Worm (Caenorhabditis elegans) whole organism, L4 larva: ENCODE data around the gene Y47D3A.20.

ENCODE experiments used
- F26F4.8 ChIP-seq: fragments of 200-800 bp; sonication (Bioruptor generic); conservative IDR thresholded peaks from 2 replicates; pipeline ENCODE4 v1.3.6; 2022; ENCODE audit warnings: missing genetic modification characterization, missing compliant biosample characterization
- dmd-8 ChIP-seq: fragments of 200-800 bp; sonication (Bioruptor generic); IDR thresholded peaks from 2 replicates; pipeline ENCODE4 v1.3.6; 2022; ENCODE audit warnings: missing genetic modification characterization, missing compliant biosample characterization
- gei-8 ChIP-seq: fragments of 200-800 bp; sonication (Bioruptor generic); optimal IDR thresholded peaks from 2 replicates; lab custom pipeline; 2018; ENCODE audit warnings: mild to moderate bottlenecking, missing genetic modification characterization, missing compliant biosample characterization
- lin-13 ChIP-seq: fragments of 150-350 bp; optimal IDR thresholded peaks from 2 replicates; lab custom pipeline; 2014; ENCODE audit warnings: missing biosample characterization, missing genetic modification reagents, missing genetic modification characterization
- lin-29 ChIP-seq: fragments of 200-800 bp; sonication (Bioruptor generic); IDR thresholded peaks from 2 replicates; pipeline ENCODE4 v1.3.6; 2022; ENCODE audit warnings: missing genetic modification reagents, missing genetic modification characterization, missing compliant biosample characterization
- nhr-77 ChIP-seq: fragments of 150-350 bp; optimal IDR thresholded peaks from 2 replicates; lab custom pipeline; 2014; ENCODE audit warnings: missing biosample characterization, missing genetic modification characterization
- pha-4 ChIP-seq, 2 experiments: fragments of 150-350 bp in 1 of 2; fragments of 200-800 bp in 1 of 2; sonication (Bioruptor generic) in 1 of 2; IDR thresholded peaks in 1 of 2; optimal IDR thresholded peaks in 1 of 2; 2 replicates each; pipeline versions ENCODE4 v1.3.6 to Lab custom; 2014 to 2022; ENCODE audit warnings: missing genetic modification characterization in 2 of 2, missing genetic modification reagents in 2 of 2, missing biosample characterization in 1 of 2, missing compliant biosample characterization in 1 of 2
- ztf-11 ChIP-seq: fragments of 150-350 bp; optimal IDR thresholded peaks from 2 replicates; lab custom pipeline; 2014; ENCODE audit warnings: missing biosample characterization, missing genetic modification characterization

- TF ChIP-seq lin-13 (GFP tag; lab: Kevin White, UChicago) = no peak
- no peak for TF ChIP-seq ztf-11 (tag; lab: Kevin White, UChicago)
- no peak for TF ChIP-seq nhr-77
- TF ChIP-seq pha-4 (GFP tag; IDR thresholded peaks at IDR 0.05; lab: Robert Waterston, UW) = no peak
- TF ChIP-seq pha-4 (tag; optimal IDR thresholded peaks at IDR 0.05; lab: Kevin White, UChicago) = no peak
- TF ChIP-seq dmd-8 (GFP tag; lab: Robert Waterston, UW) = no peak
- TF ChIP-seq lin-29 (GFP tag; lab: Robert Waterston, UW) = no peak
- TF ChIP-seq F26F4.8 (GFP tag; lab: Robert Waterston, UW) = no peak
- no peak for TF ChIP-seq gei-8 (GFP tag; lab: Kevin White, UChicago)
Observed at ce11 chrIII:11255072-11255471, 19.8 kb upstream of the Y47D3A.20 start.
